Worm (Caenorhabditis elegans) whole organism, young adult: ENCODE results near the gene hpk-1.

Experiments
- madf-8 ChIP-seq: fragments of 200-800 bp; sonication (Bioruptor generic); conservative IDR thresholded peaks from 2 replicates; pipeline ENCODE4 v1.3.6; 2022; ENCODE audit warnings: missing genetic modification reagents, missing genetic modification characterization, missing compliant biosample characterization
- rcor-1 ChIP-seq: fragments of 200-800 bp; sonication (Bioruptor generic); IDR thresholded peaks from 2 replicates; pipeline ENCODE4 v1.3.6; 2022; ENCODE audit warnings: missing genetic modification reagents, missing genetic modification characterization, missing compliant biosample characterization
- unc-62 ChIP-seq: fragments of 150-350 bp; optimal IDR thresholded peaks from 2 replicates; lab custom pipeline; 2014; ENCODE audit warnings: missing biosample characterization, missing genetic modification reagents, missing genetic modification characterization

- TF ChIP-seq unc-62 (GFP tag; lab: Kevin White, UChicago) (no peak), madf-8 (GFP tag; lab: Robert Waterston, UW) (no peak), rcor-1 (GFP tag; lab: Robert Waterston, UW) (no peak)
Measured at ce11 chrX:4216894-4217293, at the start of gene hpk-1, which contains the start of gene F20B6.10.
